Fruit fly (Drosophila melanogaster): ENCODE measurements around the gene CG42327.

DNA sequence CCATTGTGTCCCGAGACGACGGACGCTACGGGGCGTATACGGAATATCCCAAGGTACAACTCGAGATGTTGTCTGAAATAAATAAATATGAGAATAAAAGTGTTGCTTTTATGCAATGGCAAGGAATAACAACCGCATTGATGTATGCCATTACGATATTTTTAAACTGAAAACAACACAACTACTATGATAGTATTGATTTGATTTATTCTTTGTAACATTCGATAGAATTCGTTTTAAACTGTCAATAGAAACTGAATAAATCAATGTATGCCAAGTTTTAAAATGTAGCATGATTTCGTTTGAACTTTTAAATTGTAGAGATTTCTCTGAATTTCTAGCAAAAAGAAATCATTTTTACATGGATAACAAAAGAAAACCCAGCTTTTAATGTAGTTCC is 40.3 kb downstream of the CG42327 start, which contains the start of gene CG14717:
- no peak for TF ChIP-seq psq (optimal IDR thresholded peaks at IDR 0.05)
- TF ChIP-seq CG8478 (optimal IDR thresholded peaks at IDR 0.05) = no peak
- TF ChIP-seq pan (optimal IDR thresholded peaks at IDR 0.05) = no peak
- no peak for TF ChIP-seq Dll (optimal IDR thresholded peaks at IDR 0.05)
